Fruit fly (Drosophila melanogaster) whole organism, embryonic: Measurements from ENCODE around the gene CG3815.

ENCODE experiments used
- BtbVII ChIP-seq: fragments of 200-800 bp; sonication (Bioruptor generic); optimal IDR thresholded peaks from 3 replicates; lab custom pipeline; 2017; ENCODE audit warnings: missing biosample characterization, mild to moderate bottlenecking, missing genetic modification characterization
- CG10274 ChIP-seq: fragments of 200-800 bp; sonication (Bioruptor generic); optimal IDR thresholded peaks from 3 replicates; lab custom pipeline; 2017; ENCODE audit warnings: missing biosample characterization, mild to moderate bottlenecking, missing genetic modification characterization
- CG10321 ChIP-seq: fragments of 200-800 bp; sonication (Bioruptor generic); IDR thresholded peaks from 2 replicates; pipeline ENCODE4 v1.3.6; 2022; ENCODE audit warnings: missing biosample characterization, missing genetic modification characterization
- CG10431 ChIP-seq: fragments of 200-800 bp; sonication (Bioruptor generic); optimal IDR thresholded peaks from 3 replicates; lab custom pipeline; 2018; ENCODE audit warnings: missing biosample characterization, mild to moderate bottlenecking, missing genetic modification characterization
- CG11247 ChIP-seq: fragments of 200-800 bp; sonication (Bioruptor generic); IDR thresholded peaks from 2 replicates; pipeline ENCODE4 v1.3.6; 2022; ENCODE audit warnings: missing biosample characterization, missing genetic modification characterization
- CG12942 ChIP-seq: fragments of 200-800 bp; sonication (Bioruptor generic); optimal IDR thresholded peaks from 3 replicates; lab custom pipeline; 2016; ENCODE audit warnings: missing biosample characterization, missing genetic modification characterization
- CG13123 ChIP-seq: fragments of 200-800 bp; sonication (Bioruptor generic); optimal IDR thresholded peaks from 2 replicates; lab custom pipeline; 2016; ENCODE audit warnings: missing biosample characterization, missing genetic modification characterization
- CG18599 ChIP-seq: fragments of 200-800 bp; sonication (Bioruptor generic); optimal IDR thresholded peaks from 3 replicates; lab custom pipeline; 2017; ENCODE audit warnings: missing biosample characterization, missing genetic modification characterization, mild to moderate bottlenecking, moderate library complexity, missing genetic modification reagents
- CG18764 ChIP-seq: fragments of 200-800 bp; sonication (Bioruptor generic); optimal IDR thresholded peaks from 3 replicates; lab custom pipeline; 2016; ENCODE audit warnings: missing biosample characterization, missing genetic modification characterization
- CG2120 ChIP-seq: fragments of 200-800 bp; sonication (Bioruptor generic); optimal IDR thresholded peaks from 3 replicates; lab custom pipeline; 2016; ENCODE audit warnings: missing biosample characterization, missing genetic modification characterization
- CG3065 ChIP-seq: fragments of 200-800 bp; sonication (Bioruptor generic); optimal IDR thresholded peaks from 2 replicates; lab custom pipeline; 2016; ENCODE audit warnings: missing biosample characterization, missing genetic modification characterization
- CG5245 ChIP-seq: fragments of 200-800 bp; sonication (Bioruptor generic); optimal IDR thresholded peaks from 3 replicates; lab custom pipeline; 2016; ENCODE audit warnings: missing biosample characterization, missing genetic modification characterization
- CG6254 ChIP-seq: fragments of 200-800 bp; sonication (Bioruptor generic); optimal IDR thresholded peaks from 3 replicates; lab custom pipeline; 2017; ENCODE audit warnings: mild to moderate bottlenecking, missing biosample characterization, missing genetic modification reagents, missing genetic modification characterization
- CG7786 ChIP-seq: fragments of 200-800 bp; sonication (Bioruptor generic); optimal IDR thresholded peaks from 2 replicates; lab custom pipeline; 2016; ENCODE audit warnings: missing biosample characterization, missing genetic modification characterization
- CG8944 ChIP-seq: fragments of 200-800 bp; sonication (Bioruptor generic); optimal IDR thresholded peaks from 3 replicates; lab custom pipeline; 2016; ENCODE audit warnings: missing biosample characterization, missing genetic modification characterization
- CG9727 ChIP-seq: fragments of 200-800 bp; sonication (Bioruptor generic); optimal IDR thresholded peaks from 3 replicates; lab custom pipeline; 2017; ENCODE audit warnings: missing biosample characterization, mild to moderate bottlenecking, missing genetic modification characterization
- CG9797 ChIP-seq: fragments of 200-800 bp; sonication (Bioruptor generic); optimal IDR thresholded peaks from 3 replicates; lab custom pipeline; 2018; ENCODE audit warnings: missing biosample characterization, mild to moderate bottlenecking, missing genetic modification characterization
- Chrac-16 ChIP-seq: fragments of 200-800 bp; sonication (Bioruptor generic); optimal IDR thresholded peaks from 3 replicates; lab custom pipeline; 2016; ENCODE audit warnings: missing biosample characterization, missing genetic modification characterization
- Fer2 ChIP-seq: fragments of 200-800 bp; sonication (Bioruptor generic); optimal IDR thresholded peaks from 2 replicates; lab custom pipeline; 2018; ENCODE audit warnings: missing biosample characterization, mild to moderate bottlenecking, missing genetic modification characterization, moderate library complexity
- Fer3 ChIP-seq: fragments of 200-800 bp; sonication (Bioruptor generic); optimal IDR thresholded peaks from 2 replicates; lab custom pipeline; 2018; ENCODE audit warnings: missing biosample characterization, mild to moderate bottlenecking, missing genetic modification characterization, moderate library complexity
- HmgD ChIP-seq: fragments of 200-800 bp; sonication (Bioruptor generic); optimal IDR thresholded peaks from 3 replicates; lab custom pipeline; 2016; ENCODE audit warnings: missing biosample characterization, missing genetic modification characterization
- Hr3 ChIP-seq: fragments of 200-800 bp; sonication (Bioruptor generic); optimal IDR thresholded peaks from 3 replicates; lab custom pipeline; 2016; ENCODE audit warnings: missing biosample characterization, missing genetic modification characterization
- Hr39 ChIP-seq: fragments of >200 bp; optimal IDR thresholded peaks from 2 replicates; lab custom pipeline; 2017
- Oaz ChIP-seq: fragments of 200-800 bp; sonication (Bioruptor generic); IDR thresholded peaks from 2 replicates; pipeline ENCODE4 v1.3.6; 2022; ENCODE audit warnings: missing biosample characterization, missing genetic modification characterization
- Sry-δ ChIP-seq: fragments of 200-800 bp; sonication (Bioruptor generic); optimal IDR thresholded peaks from 2 replicates; lab custom pipeline; 2016; ENCODE audit warnings: missing biosample characterization, missing genetic modification characterization
- Stat92E ChIP-seq, 3 experiments: fragments of >200 bp in 2 of 3; fragments of 200-800 bp in 1 of 3; sonication (Bioruptor generic) in 1 of 3; optimal IDR thresholded peaks; 2 replicates each; lab custom pipeline; 2017 to 2019; ENCODE audit warnings: missing biosample characterization in 3 of 3, missing genetic modification characterization in 3 of 3, mild to moderate bottlenecking in 1 of 3, moderate library complexity in 1 of 3
- Tbp ChIP-seq: fragments of >200 bp; optimal IDR thresholded peaks from 2 replicates; lab custom pipeline; 2018; ENCODE audit warnings: missing biosample characterization, missing genetic modification characterization
- Usf ChIP-seq: fragments of 200-800 bp; sonication (Bioruptor generic); optimal IDR thresholded peaks from 2 replicates; lab custom pipeline; 2017; ENCODE audit warnings: missing genotype, missing biosample characterization, missing genetic modification characterization
- abd-A ChIP-seq: fragments of 200-800 bp; sonication (Bioruptor generic); optimal IDR thresholded peaks from 3 replicates; lab custom pipeline; 2019; ENCODE audit warnings: missing biosample characterization, mild to moderate bottlenecking, missing genetic modification characterization, moderate library complexity
- amos ChIP-seq: fragments of 200-800 bp; sonication (Bioruptor generic); IDR thresholded peaks from 2 replicates; pipeline ENCODE4 v1.3.6; 2022; ENCODE audit warnings: missing biosample characterization, missing genetic modification characterization; ENCODE audit not compliant: partially characterized antibody
- bab2 ChIP-seq: fragments of 200-800 bp; sonication (Bioruptor generic); optimal IDR thresholded peaks from 2 replicates; lab custom pipeline; 2016; ENCODE audit warnings: missing biosample characterization, missing genetic modification characterization
- cad ChIP-seq: fragments of >200 bp; optimal IDR thresholded peaks from 2 replicates; lab custom pipeline; 2017; ENCODE audit warnings: missing biosample characterization, missing genetic modification characterization
- chinmo ChIP-seq: fragments of 200-800 bp; sonication (Bioruptor generic); IDR thresholded peaks from 4 replicates; pipeline ENCODE4 v1.3.6; 2022; ENCODE audit warnings: missing biosample characterization, missing genetic modification characterization; ENCODE audit not compliant: partially characterized antibody
- chn ChIP-seq: fragments of 200-800 bp; sonication (Bioruptor generic); optimal IDR thresholded peaks from 2 replicates; lab custom pipeline; 2016; ENCODE audit warnings: missing biosample characterization, missing genetic modification characterization
- ems ChIP-seq: fragments of 200-800 bp; sonication (Bioruptor generic); optimal IDR thresholded peaks from 3 replicates; lab custom pipeline; 2016; ENCODE audit warnings: missing biosample characterization, missing genetic modification characterization
- exex ChIP-seq: fragments of 200-800 bp; sonication (Bioruptor generic); optimal IDR thresholded peaks from 4 replicates; lab custom pipeline; 2018; ENCODE audit warnings: missing biosample characterization, mild to moderate bottlenecking, missing genetic modification characterization, moderate library complexity
- fru ChIP-seq: fragments of >200 bp; optimal IDR thresholded peaks from 2 replicates; lab custom pipeline; 2017
- gce ChIP-seq: fragments of 200-800 bp; sonication (Bioruptor generic); IDR thresholded peaks from 3 replicates; pipeline ENCODE4 v1.3.6; 2022; ENCODE audit warnings: missing biosample characterization, missing genetic modification characterization
- gcm2 ChIP-seq: fragments of 200-800 bp; sonication (Bioruptor generic); optimal IDR thresholded peaks from 2 replicates; lab custom pipeline; 2016; ENCODE audit warnings: missing biosample characterization, missing genetic modification characterization
- gro ChIP-seq: fragments of 200-800 bp; sonication (Bioruptor generic); optimal IDR thresholded peaks from 2 replicates; lab custom pipeline; 2016; ENCODE audit warnings: missing biosample characterization, missing genetic modification characterization
- gsb ChIP-seq: fragments of 200-800 bp; sonication (Bioruptor generic); IDR thresholded peaks from 2 replicates; pipeline ENCODE4 v1.3.6; 2022; ENCODE audit warnings: missing biosample characterization, missing genetic modification characterization
- gt ChIP-seq: fragments of 200-800 bp; sonication (Bioruptor generic); IDR thresholded peaks from 2 replicates; pipeline ENCODE4 v1.3.6; 2022; ENCODE audit warnings: missing biosample characterization, missing genetic modification characterization
- ham ChIP-seq: fragments of 200-800 bp; sonication (Bioruptor generic); IDR thresholded peaks from 2 replicates; pipeline ENCODE4 v1.3.6; 2022; ENCODE audit warnings: missing biosample characterization, missing genetic modification characterization
- inv ChIP-seq: fragments of 200-800 bp; sonication (Bioruptor generic); IDR thresholded peaks from 2 replicates; pipeline ENCODE4 v1.3.6; 2022; ENCODE audit warnings: missing biosample characterization, missing genetic modification characterization; ENCODE audit not compliant: partially characterized antibody
- odd ChIP-seq: fragments of 200-800 bp; sonication (Bioruptor generic); optimal IDR thresholded peaks from 2 replicates; lab custom pipeline; 2017; ENCODE audit warnings: missing biosample characterization, mild to moderate bottlenecking, missing genetic modification characterization
- sug ChIP-seq: fragments of 200-800 bp; optimal IDR thresholded peaks from 2 replicates; lab custom pipeline; 2019; ENCODE audit warnings: missing biosample characterization, mild to moderate bottlenecking, missing genetic modification characterization, moderate library complexity
- tap ChIP-seq: fragments of 200-800 bp; optimal IDR thresholded peaks from 3 replicates; lab custom pipeline; 2019; ENCODE audit warnings: missing biosample characterization, mild to moderate bottlenecking, missing genetic modification characterization, moderate library complexity
- tin ChIP-seq: fragments of 200-800 bp; sonication (Bioruptor generic); optimal IDR thresholded peaks from 3 replicates; lab custom pipeline; 2016; ENCODE audit warnings: missing biosample characterization, missing genetic modification characterization
- tna ChIP-seq: fragments of 200-800 bp; sonication (Bioruptor generic); IDR thresholded peaks from 2 replicates; pipeline ENCODE4 v1.3.6; 2022; ENCODE audit warnings: missing biosample characterization, missing genetic modification characterization; ENCODE audit not compliant: partially characterized antibody
- ttk ChIP-seq: fragments of 200-800 bp; sonication (Bioruptor generic); IDR thresholded peaks from 2 replicates; pipeline ENCODE4 v2.1.2; 2022; ENCODE audit warnings: missing biosample characterization, missing genetic modification characterization
- wek ChIP-seq: fragments of 200-800 bp; sonication (Bioruptor generic); optimal IDR thresholded peaks from 3 replicates; lab custom pipeline; 2018; ENCODE audit warnings: missing biosample characterization, mild to moderate bottlenecking, missing genetic modification characterization, moderate library complexity
- zfh1 ChIP-seq: fragments of 200-800 bp; sonication (Bioruptor generic); IDR thresholded peaks from 3 replicates; pipeline ENCODE4 v1.3.6; 2022; ENCODE audit warnings: missing biosample characterization, missing genetic modification characterization

CG3815 gene

DNA sequence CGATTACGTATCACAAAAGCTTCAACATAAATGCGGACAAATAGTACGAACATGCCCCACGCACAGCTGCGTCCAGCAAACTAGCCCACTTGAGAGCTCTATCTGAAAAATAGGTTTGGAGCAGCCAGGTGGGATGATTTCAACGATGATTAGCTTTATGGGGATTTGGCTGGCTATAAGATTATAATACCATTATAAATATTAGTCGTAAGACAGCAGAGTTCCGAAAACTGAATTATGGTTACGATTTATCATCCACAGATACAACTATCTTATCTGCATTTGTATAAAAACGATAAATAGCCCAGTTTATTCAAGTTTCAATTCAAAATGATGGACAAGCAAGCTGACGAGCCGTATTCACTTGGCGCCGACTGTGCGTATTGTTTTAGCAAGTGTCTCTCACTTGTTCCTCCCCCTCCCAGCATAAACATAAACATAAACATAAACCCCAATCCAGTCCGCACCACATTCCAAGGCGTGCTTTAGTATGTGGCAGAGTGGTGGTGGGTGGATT, 31.5 kb upstream of the CG3815 start (continued):
- TF ChIP-seq Stat92E (GFP tag; optimal IDR thresholded peaks at IDR 0.05; lab: Kevin White, UChicago) (no peak), gsb (GFP tag; lab: Robert Waterston, UW) (peak; percentile 65), gro (GFP tag; lab: Kevin White, UChicago) (peak; percentile 58), bab2 (peak; percentile 55), Chrac-16 (GFP tag; lab: Kevin White, UChicago) (peak; percentile 39), abd-A (tag; lab: Kevin White, UChicago) (peak; percentile 51), CG9727 (GFP tag; lab: Kevin White, UChicago) (peak; percentile 81), chn (peak; percentile 58), ham (GFP tag; lab: Robert Waterston, UW) (no peak), CG18764 (peak; percentile 7), CG5245 (GFP tag; lab: Kevin White, UChicago) (peak; percentile 38), sug (tag; lab: Kevin White, UChicago) (peak; percentile 95), chinmo (GFP tag; lab: Robert Waterston, UW) (no peak), Fer2 (tag; lab: Kevin White, UChicago) (peak; percentile 13), CG2120 (peak; percentile 82), cad (GFP tag; lab: Kevin White, UChicago) (no peak), inv (GFP tag; lab: Robert Waterston, UW) (no peak), Oaz (GFP tag; lab: Robert Waterston, UW) (no peak), gce (peak; percentile 49; the same call in 1 of the 3 replicates), CG6254 (GFP tag; lab: Kevin White, UChicago) (peak; percentile 62), ttk (GFP tag; lab: Robert Waterston, UW) (peak; percentile 43; the same call in 1 of the 2 replicates), CG11247 (GFP tag; lab: Robert Waterston, UW) (peak; percentile 31; the same call in 1 of the 2 replicates), gt (GFP tag; lab: Robert Waterston, UW) (no peak), wek (GFP tag; lab: Kevin White, UChicago) (peak; percentile 20), BtbVII (GFP tag; lab: Kevin White, UChicago) (peak; percentile 89), CG8944 (GFP tag; lab: Kevin White, UChicago) (no peak), HmgD (GFP tag; lab: Kevin White, UChicago) (no peak), Fer3 (tag; lab: Kevin White, UChicago) (peak; percentile 77), CG13123 (GFP tag; lab: Kevin White, UChicago) (no peak), CG18599 (GFP tag; lab: Kevin White, UChicago) (peak; percentile 93), CG7786 (GFP tag; lab: Kevin White, UChicago) (peak; percentile 60), zfh1 (GFP tag; lab: Robert Waterston, UW) (0 out of 3 replicates have a peak, but pooled peaks have one; percentile 37), odd (GFP tag; lab: Kevin White, UChicago) (peak; percentile 79), CG3065 (no peak), gcm2 (GFP tag; lab: Kevin White, UChicago) (peak; percentile 6), Tbp (GFP tag; lab: Kevin White, UChicago) (no peak), CG9797 (GFP tag; lab: Kevin White, UChicago) (no peak), CG10431 (GFP tag; lab: Kevin White, UChicago) (no peak), Usf (GFP tag; lab: Kevin White, UChicago) (peak; percentile 34), fru (no peak), tna (GFP tag; lab: Robert Waterston, UW) (no peak), Sry-δ (GFP tag; lab: Kevin White, UChicago) (no peak), CG10274 (GFP tag; lab: Kevin White, UChicago) (peak; percentile 72), exex (tag; lab: Kevin White, UChicago) (peak; percentile 87), CG10321 (GFP tag; lab: Robert Waterston, UW) (no peak), ems (GFP tag; lab: Kevin White, UChicago) (peak; percentile 74), amos (GFP tag; lab: Robert Waterston, UW) (no peak), tin (GFP tag; lab: Kevin White, UChicago) (peak; percentile 52), Hr3 (peak; percentile 48), CG12942 (GFP tag; lab: Kevin White, UChicago) (peak; percentile 35), tap (peak; percentile 70), Hr39 (lab: Kevin White, UChicago) (no peak)
